Fruit fly (Drosophila melanogaster) Kc167 (cell line): ENCODE data around the gene CG13737.

Experiments
- Myc ChIP-seq: fragments of >200 bp; optimal IDR thresholded peaks from 2 replicates; lab custom pipeline; 2017; ENCODE audit warnings: missing external identifiers
- Sin3A ChIP-seq: fragments of >200 bp; optimal IDR thresholded peaks from 2 replicates; lab custom pipeline; 2018; ENCODE audit warnings: missing external identifiers
- h ChIP-seq: fragments of >200 bp; optimal IDR thresholded peaks from 3 replicates; lab custom pipeline; 2018; ENCODE audit warnings: missing external identifiers
- insv ChIP-seq: fragments of >200 bp; optimal IDR thresholded peaks from 3 replicates; lab custom pipeline; 2018; ENCODE audit warnings: missing external identifiers
- psq ChIP-seq: fragments of >200 bp; optimal IDR thresholded peaks from 2 replicates; lab custom pipeline; 2017; ENCODE audit warnings: missing external identifiers
- ttk ChIP-seq: sonication (Bioruptor generic); optimal IDR thresholded peaks from 2 replicates; lab custom pipeline; 2017; ENCODE audit warnings: missing external identifiers

Gene CG13737

dm6 chr3L:13878729-13879128 is at the start of gene CG13737:
Gene CG13737, plus strand, starts transcription at chr3L:13878994.
- TF ChIP-seq psq (lab: Kevin White, UChicago) (no peak), Sin3A (no peak), insv (lab: Kevin White, UChicago) (no peak), Myc (lab: Kevin White, UChicago) (no peak), h (lab: Kevin White, UChicago) (no peak), ttk (lab: Kevin White, UChicago) (no peak)

dm6 chr3L:13837456-13837855 is 41.3 kb upstream of the CG13737 start, which contains the start of gene CG43184:
Gene CG43184, plus strand, starts transcription at chr3L:13837756.
- TF ChIP-seq psq (lab: Kevin White, UChicago) (no peak), Myc (lab: Kevin White, UChicago) (no peak), ttk (lab: Kevin White, UChicago) (no peak), h (lab: Kevin White, UChicago) (no peak), insv (lab: Kevin White, UChicago) (no peak), Sin3A (no peak)

- TF ChIP-seq Sin3A: no peak
- TF ChIP-seq Myc (lab: Kevin White, UChicago): no peak
- no peak for TF ChIP-seq ttk (lab: Kevin White, UChicago)
- no peak for TF ChIP-seq h (lab: Kevin White, UChicago)
- TF ChIP-seq insv (lab: Kevin White, UChicago): no peak
- no peak for TF ChIP-seq psq (lab: Kevin White, UChicago)
These were observed 38.1 kb upstream of the CG13737 start for dm6 chr3L:13840731-13841130.

- TF ChIP-seq Sin3A (no peak), psq (lab: Kevin White, UChicago) (no peak), h (lab: Kevin White, UChicago) (no peak), Myc (lab: Kevin White, UChicago) (no peak), insv (lab: Kevin White, UChicago) (no peak), ttk (lab: Kevin White, UChicago) (no peak)
These were observed 36.7 kb upstream of the CG13737 start, which contains the start of gene CG8757 for dm6 chr3L:13842140-13842539. Gene CG8757, minus strand, starts transcription at chr3L:13842240.

- TF ChIP-seq h (lab: Kevin White, UChicago): no peak
- TF ChIP-seq insv (lab: Kevin White, UChicago): no peak
- TF ChIP-seq Sin3A: no peak
- no peak for TF ChIP-seq psq (lab: Kevin White, UChicago)
- TF ChIP-seq Myc (lab: Kevin White, UChicago): no peak
- no peak for TF ChIP-seq ttk (lab: Kevin White, UChicago)
These were observed 35.9 kb upstream of the CG13737 start, which contains the start of gene CG8750 for dm6 chr3L:13842917-13843316. Gene CG8750, minus strand, starts transcription at chr3L:13843017.

- TF ChIP-seq ttk (lab: Kevin White, UChicago) (no peak), Myc (lab: Kevin White, UChicago) (no peak), Sin3A (no peak), psq (lab: Kevin White, UChicago) (no peak), insv (lab: Kevin White, UChicago) (no peak), h (lab: Kevin White, UChicago) (no peak)
These were observed 35.4 kb upstream of the CG13737 start, which contains the start of gene Tsp68C for dm6 chr3L:13843356-13843755. Gene Tsp68C, plus strand, starts transcription at chr3L:13843656.

- no peak for TF ChIP-seq Myc (lab: Kevin White, UChicago)
- no peak for TF ChIP-seq insv (lab: Kevin White, UChicago)
- TF ChIP-seq psq (lab: Kevin White, UChicago): no peak
- no peak for TF ChIP-seq Sin3A
- no peak for TF ChIP-seq h (lab: Kevin White, UChicago)
- TF ChIP-seq ttk (lab: Kevin White, UChicago): no peak
These were observed 33.5 kb upstream of the CG13737 start for dm6 chr3L:13845292-13845691.

- TF ChIP-seq h (lab: Kevin White, UChicago): no peak
- no peak for TF ChIP-seq psq (lab: Kevin White, UChicago)
- TF ChIP-seq Sin3A: no peak
- TF ChIP-seq ttk (lab: Kevin White, UChicago): no peak
- TF ChIP-seq Myc (lab: Kevin White, UChicago): no peak
These were observed 33.0 kb upstream of the CG13737 start, which contains the start of gene Hml for dm6 chr3L:13845754-13846153. Gene Hml, plus strand, starts transcription at chr3L:13846054.

dm6 chr3L:13859688-13860373 is 19.0 kb upstream of the CG13737 start:
- no peak for TF ChIP-seq insv (lab: Kevin White, UChicago)
- no peak for TF ChIP-seq h (lab: Kevin White, UChicago)
- no peak for TF ChIP-seq Myc (lab: Kevin White, UChicago)
- no peak for TF ChIP-seq ttk (lab: Kevin White, UChicago)
- no peak for TF ChIP-seq psq (lab: Kevin White, UChicago)

- TF ChIP-seq insv (lab: Kevin White, UChicago): no peak
- TF ChIP-seq h (lab: Kevin White, UChicago): no peak
- no peak for TF ChIP-seq Sin3A
- TF ChIP-seq ttk (lab: Kevin White, UChicago): no peak
- TF ChIP-seq psq (lab: Kevin White, UChicago): no peak
- no peak for TF ChIP-seq Myc (lab: Kevin White, UChicago)
These were observed 16.4 kb upstream of the CG13737 start for dm6 chr3L:13862403-13862802.

dm6 chr3L:13863365-13863775 is 15.4 kb upstream of the CG13737 start:
- TF ChIP-seq h (lab: Kevin White, UChicago) (no peak), psq (lab: Kevin White, UChicago) (no peak)

- TF ChIP-seq Sin3A: no peak
- no peak for TF ChIP-seq h (lab: Kevin White, UChicago)
- no peak for TF ChIP-seq Myc (lab: Kevin White, UChicago)
- no peak for TF ChIP-seq psq (lab: Kevin White, UChicago)
- no peak for TF ChIP-seq ttk (lab: Kevin White, UChicago)
- no peak for TF ChIP-seq insv (lab: Kevin White, UChicago)
These were observed 14.2 kb upstream of the CG13737 start for dm6 chr3L:13864568-13864967.
